Fruit fly (Drosophila melanogaster): Measurements from ENCODE around the gene Cyp6d5.

Cyp6d5 gene

DNA sequence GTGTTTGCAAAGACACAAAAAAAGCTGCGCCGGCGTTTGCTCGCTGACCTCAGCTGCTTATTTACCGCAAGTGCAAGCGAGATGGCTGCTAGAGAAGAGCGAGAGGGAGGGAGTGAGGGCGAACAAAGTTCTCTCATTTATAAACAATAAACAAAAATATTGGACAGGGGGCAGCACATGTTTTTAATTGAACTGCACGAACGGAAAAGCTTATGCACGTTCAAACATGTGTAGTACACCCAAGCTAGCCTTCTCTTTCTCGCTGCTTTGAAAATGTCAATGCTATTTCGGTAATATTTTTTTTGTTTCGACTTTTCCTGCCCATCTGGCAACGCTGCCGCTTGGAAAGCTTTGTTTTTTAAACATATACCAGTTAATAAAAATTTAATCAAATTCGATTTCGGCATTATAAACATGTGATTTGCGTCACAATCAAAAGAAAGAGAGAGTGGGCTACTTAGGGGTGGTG is 4.1 kb upstream of the Cyp6d5 start (continued):
- TF ChIP-seq zen2 (GFP tag; IDR thresholded peaks at IDR 0.05; ENCODE audit: partially characterized antibody) (no peak), CG6854 (GFP tag; optimal IDR thresholded peaks at IDR 0.05) (peak; percentile 18), CG14441 (GFP tag; IDR thresholded peaks at IDR 0.05) (peak; percentile 25; the same call in 1 of the 2 replicates), exex (tag; optimal IDR thresholded peaks at IDR 0.05) (peak; percentile 86), Gsc (GFP tag; IDR thresholded peaks at IDR 0.05) (no peak), Hmr (GFP tag; optimal IDR thresholded peaks at IDR 0.05) (peak; percentile 53), Antp (GFP tag; optimal IDR thresholded peaks at IDR 0.05) (no peak), gcm (GFP tag; optimal IDR thresholded peaks at IDR 0.05) (peak; percentile 26), cg (GFP tag; optimal IDR thresholded peaks at IDR 0.05) (peak; percentile 1), Opbp (GFP tag; IDR thresholded peaks at IDR 0.05; ENCODE audit: partially characterized antibody) (no peak), CG7786 (GFP tag; optimal IDR thresholded peaks at IDR 0.05) (peak; percentile 41), Sox100B (GFP tag; optimal IDR thresholded peaks at IDR 0.05) (peak; percentile 30), sens (GFP tag) (peak; percentile 60), E2f1 (GFP tag; IDR thresholded peaks at IDR 0.05) (no peak; the same call in 1 of the 2 replicates), yki (optimal IDR thresholded peaks at IDR 0.05) (no peak), tna (GFP tag; IDR thresholded peaks at IDR 0.05; ENCODE audit: partially characterized antibody) (0 out of 2 replicates have a peak, but pooled peaks have one; percentile 30), MESR4 (GFP tag; optimal IDR thresholded peaks at IDR 0.05) (no peak), amos (GFP tag; IDR thresholded peaks at IDR 0.05; ENCODE audit: partially characterized antibody) (no peak), Dad (GFP tag; optimal IDR thresholded peaks at IDR 0.05) (peak; percentile 12), CG14965 (GFP tag; optimal IDR thresholded peaks at IDR 0.05; ENCODE audit: borderline replicate concordance) (no peak), CG12942 (GFP tag; optimal IDR thresholded peaks at IDR 0.05) (no peak), Meics (GFP tag; optimal IDR thresholded peaks at IDR 0.05) (peak; percentile 52), CG8089 (GFP tag; optimal IDR thresholded peaks at IDR 0.05) (no peak), CkIIα-i1 (GFP tag; IDR thresholded peaks at IDR 0.05) (no peak), crc (GFP tag; optimal IDR thresholded peaks at IDR 0.05) (no peak), onecut (GFP tag; IDR thresholded peaks at IDR 0.05) (no peak), CG1529 (GFP tag; optimal IDR thresholded peaks at IDR 0.05) (no peak), CG2120 (GFP tag; optimal IDR thresholded peaks at IDR 0.05) (peak; percentile 63), Mes4 (GFP tag; optimal IDR thresholded peaks at IDR 0.05) (no peak), pzg (GFP tag; optimal IDR thresholded peaks at IDR 0.05) (peak; percentile 15), slou (GFP tag; optimal IDR thresholded peaks at IDR 0.05) (no peak), dimm (GFP tag; IDR thresholded peaks at IDR 0.05) (no peak), ewg (GFP tag; optimal IDR thresholded peaks at IDR 0.05) (peak; percentile 68), CG43689 (GFP tag; IDR thresholded peaks at IDR 0.05) (no peak), z (GFP tag; IDR thresholded peaks at IDR 0.05) (no peak), Tbp (GFP tag; optimal IDR thresholded peaks at IDR 0.05) (no peak), dmrt11E (tag; optimal IDR thresholded peaks at IDR 0.05) (no peak), CG30020 (tag; optimal IDR thresholded peaks at IDR 0.05) (no peak), CG11695 (GFP tag; IDR thresholded peaks at IDR 0.05) (no peak), HLH54F (GFP tag; optimal IDR thresholded peaks at IDR 0.05) (peak; percentile 18), CG17385 (GFP tag; optimal IDR thresholded peaks at IDR 0.05) (no peak), Camta (GFP tag; optimal IDR thresholded peaks at IDR 0.05) (no peak), CG6765 (GFP tag; optimal IDR thresholded peaks at IDR 0.05) (peak; percentile 31), Hr3 (GFP tag; optimal IDR thresholded peaks at IDR 0.05) (no peak), danr (GFP tag; IDR thresholded peaks at IDR 0.05) (no peak), CG15269 (tag; optimal IDR thresholded peaks at IDR 0.05) (peak; percentile 15), fru (optimal IDR thresholded peaks at IDR 0.05) (no peak), Ets97D (GFP tag; optimal IDR thresholded peaks at IDR 0.05) (no peak), CG9215 (GFP tag; IDR thresholded peaks at IDR 0.05) (no peak), crol (GFP tag; IDR thresholded peaks at IDR 0.05) (peak; percentile 82), disco-r (GFP tag; optimal IDR thresholded peaks at IDR 0.05) (peak; percentile 13), CG7372 (GFP tag; IDR thresholded peaks at IDR 0.05) (0 out of 2 replicates have a peak, but pooled peaks have one; percentile 12)

Measured in whole organism, embryonic.